Worm (Caenorhabditis elegans) whole organism, L1 larva: ENCODE results near the gene srw-77.

Source experiments
- ceh-63 ChIP-seq: fragments of 200-800 bp; sonication (Bioruptor generic); optimal IDR thresholded peaks from 2 replicates; lab custom pipeline; 2018; ENCODE audit warnings: mild to moderate bottlenecking, missing genetic modification characterization, missing compliant biosample characterization
- dpl-1 ChIP-seq, 3 experiments: fragments of 150-350 bp in 2 of 3; sonication (generic microtip) in 1 of 3; optimal IDR thresholded peaks; 2 replicates each; lab custom pipeline; 2014 to 2017; ENCODE audit warnings: missing biosample characterization in 3 of 3, missing genetic modification characterization in 3 of 3, missing genetic modification reagents in 3 of 3
- egl-13 ChIP-seq: sonication (generic microtip); optimal IDR thresholded peaks from 2 replicates; lab custom pipeline; 2016; ENCODE audit warnings: missing genotype, missing genetic modification reagents, missing genetic modification characterization, missing compliant biosample characterization
- fos-1 ChIP-seq: fragments of 150-350 bp; optimal IDR thresholded peaks from 2 replicates; lab custom pipeline; 2014; ENCODE audit warnings: missing biosample characterization, missing genetic modification characterization
- jun-1 ChIP-seq: fragments of 150-350 bp; optimal IDR thresholded peaks from 2 replicates; lab custom pipeline; 2014; ENCODE audit warnings: missing biosample characterization, missing genetic modification reagents, missing genetic modification characterization
- lin-15B ChIP-seq: fragments of 150-350 bp; sonication (generic microtip); optimal IDR thresholded peaks from 3 replicates; lab custom pipeline; 2014; ENCODE audit warnings: missing biosample characterization, missing genetic modification characterization
- nhr-28 ChIP-seq: fragments of 150-350 bp; optimal IDR thresholded peaks from 2 replicates; lab custom pipeline; 2014; ENCODE audit warnings: missing biosample characterization, missing genetic modification characterization
- nhr-47 ChIP-seq: sonication (generic microtip); optimal IDR thresholded peaks from 2 replicates; lab custom pipeline; 2016; ENCODE audit warnings: mild to moderate bottlenecking, missing genetic modification characterization, moderate library complexity, missing compliant biosample characterization
- nhr-77 ChIP-seq: fragments of 150-350 bp; optimal IDR thresholded peaks from 2 replicates; lab custom pipeline; 2014; ENCODE audit warnings: missing biosample characterization, missing genetic modification characterization
- snpc-4 ChIP-seq: fragments of 150-350 bp; optimal IDR thresholded peaks from 2 replicates; lab custom pipeline; 2014; ENCODE audit warnings: missing biosample characterization, missing genetic modification characterization
- unc-62 ChIP-seq: fragments of 150-350 bp; optimal IDR thresholded peaks from 2 replicates; lab custom pipeline; 2014; ENCODE audit warnings: missing biosample characterization, missing genetic modification reagents, missing genetic modification characterization
- zag-1 ChIP-seq: fragments of 150-350 bp; optimal IDR thresholded peaks from 2 replicates; lab custom pipeline; 2014; ENCODE audit warnings: missing biosample characterization, missing genetic modification characterization
- ztf-4 ChIP-seq: fragments of 150-350 bp; optimal IDR thresholded peaks from 2 replicates; lab custom pipeline; 2014; ENCODE audit warnings: missing biosample characterization, missing genetic modification characterization

DNA sequence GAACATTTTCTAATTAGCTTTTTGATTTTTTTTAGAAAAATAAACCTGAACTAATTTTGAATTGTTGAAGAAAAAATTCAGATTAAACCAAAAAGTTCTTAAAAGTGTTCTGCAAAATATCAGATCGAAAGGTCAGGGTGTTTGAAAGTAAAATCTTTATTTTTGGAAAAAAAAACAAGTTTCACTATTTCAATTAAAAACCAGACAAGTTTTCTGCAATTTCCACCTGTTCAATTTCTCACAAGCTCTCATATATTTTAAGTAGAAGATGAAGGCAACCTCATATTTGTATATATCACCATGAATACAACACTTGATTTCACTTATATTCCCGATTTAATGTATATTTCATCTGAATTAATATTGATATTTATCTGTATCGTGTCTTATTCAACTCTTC lies 43.8 kb upstream of the srw-77 start, which contains the start of gene srz-102:
- TF ChIP-seq ztf-4 (tag; lab: Kevin White, UChicago) (no peak), egl-13 (no peak), nhr-77 (tag; lab: Kevin White, UChicago) (no peak), ceh-63 (no peak), nhr-47 (tag; lab: Kevin White, UChicago) (no peak), lin-15B (tag; lab: Kevin White, UChicago) (no peak), unc-62 (GFP tag; lab: Kevin White, UChicago) (no peak), snpc-4 (tag; lab: Kevin White, UChicago) (no peak), fos-1 (tag; lab: Kevin White, UChicago) (no peak), jun-1 (no peak), nhr-28 (no peak), dpl-1 (GFP tag; optimal IDR thresholded peaks at IDR 0.05; lab: Kevin White, UChicago) (no peak), zag-1 (tag; lab: Kevin White, UChicago) (no peak)
